Fruit fly (Drosophila melanogaster): ENCODE data around the gene E5.

The E5 gene

dm6 chr3R:13837807-13838206, 36.9 kb downstream of the E5 start, which contains the start of gene Nsf2 (continued):
- no peak for TF ChIP-seq gcm2 (GFP tag; optimal IDR thresholded peaks at IDR 0.05)
- TF ChIP-seq CG7987 (GFP tag; optimal IDR thresholded peaks at IDR 0.05), result peak; percentile 62
- TF ChIP-seq CoRest (tag; optimal IDR thresholded peaks at IDR 0.05), result peak; percentile 27
- no peak for TF ChIP-seq dati (GFP tag; IDR thresholded peaks at IDR 0.05)
- no peak for TF ChIP-seq schlank (tag; optimal IDR thresholded peaks at IDR 0.05)
- TF ChIP-seq CG10431 (GFP tag; optimal IDR thresholded peaks at IDR 0.05), result no peak
- no peak for TF ChIP-seq vnd (GFP tag; IDR thresholded peaks at IDR 0.05; ENCODE audit: partially characterized antibody)
- TF ChIP-seq maf-S (GFP tag; optimal IDR thresholded peaks at IDR 0.05), result no peak
- TF ChIP-seq gro (GFP tag; optimal IDR thresholded peaks at IDR 0.05), result peak; percentile 31
- peak; percentile 5 for TF ChIP-seq CG8924 (tag; optimal IDR thresholded peaks at IDR 0.05)
- TF ChIP-seq Asciz (GFP tag; optimal IDR thresholded peaks at IDR 0.05), result no peak
- no peak for TF ChIP-seq bigmax (GFP tag; optimal IDR thresholded peaks at IDR 0.05)
- no peak for TF ChIP-seq corto (GFP tag; optimal IDR thresholded peaks at IDR 0.05)
- TF ChIP-seq Deaf1 (tag; optimal IDR thresholded peaks at IDR 0.05), result peak; percentile 9
- TF ChIP-seq Mes4 (GFP tag; optimal IDR thresholded peaks at IDR 0.05), result no peak
- no peak for TF ChIP-seq CG10979 (tag; optimal IDR thresholded peaks at IDR 0.05)
- TF ChIP-seq CG32767 (GFP tag; IDR thresholded peaks at IDR 0.05), result peak; percentile 100
- TF ChIP-seq Rx (GFP tag; IDR thresholded peaks at IDR 0.05), result no peak
- no peak for TF ChIP-seq ro (GFP tag; IDR thresholded peaks at IDR 0.05)
- peak; percentile 72 for TF ChIP-seq HmgZ (tag; optimal IDR thresholded peaks at IDR 0.05)
- TF ChIP-seq Fer3 (tag; optimal IDR thresholded peaks at IDR 0.05), result no peak
- no peak for TF ChIP-seq CG1602 (GFP tag; optimal IDR thresholded peaks at IDR 0.05)
- TF ChIP-seq ATbp (GFP tag; optimal IDR thresholded peaks at IDR 0.05), result no peak
- TF ChIP-seq CG2120 (GFP tag; optimal IDR thresholded peaks at IDR 0.05), result peak; percentile 10
- TF ChIP-seq CG6689 (GFP tag; IDR thresholded peaks at IDR 0.05), result no peak
- no peak for TF ChIP-seq salm (tag; optimal IDR thresholded peaks at IDR 0.05)
- TF ChIP-seq stc (GFP tag; IDR thresholded peaks at IDR 0.05), result no peak
- TF ChIP-seq bbx (GFP tag; IDR thresholded peaks at IDR 0.05; ENCODE audit: partially characterized antibody), result no peak
- no peak for TF ChIP-seq Gug (GFP tag; IDR thresholded peaks at IDR 0.05)
- no peak for TF ChIP-seq twi (tag; optimal IDR thresholded peaks at IDR 0.05)
- TF ChIP-seq CG3847 (GFP tag; IDR thresholded peaks at IDR 0.05), result no peak
- no peak for TF ChIP-seq CG8359 (GFP tag; optimal IDR thresholded peaks at IDR 0.05; ENCODE audit: borderline replicate concordance)
- TF ChIP-seq sens-2 (GFP tag; IDR thresholded peaks at IDR 0.05), result no peak
- peak; percentile 69 for TF ChIP-seq CG15514 (GFP tag; optimal IDR thresholded peaks at IDR 0.05)
- TF ChIP-seq Vsx1 (GFP tag; optimal IDR thresholded peaks at IDR 0.05), result no peak
- TF ChIP-seq CG42726 (GFP tag; IDR thresholded peaks at IDR 0.05; ENCODE audit: partially characterized antibody), result peak; percentile 76
- no peak for TF ChIP-seq B-H1 (GFP tag; IDR thresholded peaks at IDR 0.05)
- TF ChIP-seq Poxn (GFP tag; IDR thresholded peaks at IDR 0.05), result no peak
- TF ChIP-seq unc-4 (GFP tag; IDR thresholded peaks at IDR 0.05; ENCODE audit: partially characterized antibody), result 0 out of 2 replicates have a peak, but pooled peaks have one; percentile 22
- TF ChIP-seq ac (GFP tag; optimal IDR thresholded peaks at IDR 0.05), result no peak
- no peak for TF ChIP-seq ara (GFP tag; IDR thresholded peaks at IDR 0.05)
- peak; percentile 75 for TF ChIP-seq trem (tag; optimal IDR thresholded peaks at IDR 0.05)
- TF ChIP-seq row (GFP tag; IDR thresholded peaks at IDR 0.05), result peak; percentile 64
- TF ChIP-seq Nf-YB (GFP tag; optimal IDR thresholded peaks at IDR 0.05), result no peak
- TF ChIP-seq CG15696 (tag; optimal IDR thresholded peaks at IDR 0.05), result no peak
- TF ChIP-seq ham (GFP tag; IDR thresholded peaks at IDR 0.05), result no peak
- no peak for TF ChIP-seq Dfd (GFP tag; optimal IDR thresholded peaks at IDR 0.05)
- TF ChIP-seq MBD-R2 (GFP tag; IDR thresholded peaks at IDR 0.05), result peak; percentile 96
- no peak for TF ChIP-seq Dad (GFP tag; optimal IDR thresholded peaks at IDR 0.05)
- TF ChIP-seq lov (optimal IDR thresholded peaks at IDR 0.05), result no peak
- TF ChIP-seq lov (GFP tag; IDR thresholded peaks at IDR 0.05), result no peak
- TF ChIP-seq CG15269 (tag; optimal IDR thresholded peaks at IDR 0.05), result no peak

Data from whole organism, embryonic.